Worm (Caenorhabditis elegans) whole organism, L2 larva: ENCODE data around the gene cdc-42.
A peak's percentile ranks its signal among the peaks of the same experiment; 100 is the strongest.

Source experiments
- F13H6.1 ChIP-seq: sonication (generic microtip); optimal IDR thresholded peaks from 2 replicates; lab custom pipeline; 2016; ENCODE audit warnings: missing genetic modification characterization, missing compliant biosample characterization
- R02D3.7 ChIP-seq: fragments of 150-350 bp; optimal IDR thresholded peaks from 2 replicates; lab custom pipeline; 2014; ENCODE audit warnings: missing biosample characterization, missing genetic modification characterization
- aly-2 ChIP-seq: fragments of 150-350 bp; optimal IDR thresholded peaks from 2 replicates; lab custom pipeline; 2014; ENCODE audit warnings: missing biosample characterization, missing genetic modification characterization
- blmp-1 ChIP-seq: sonication (generic microtip); optimal IDR thresholded peaks from 2 replicates; lab custom pipeline; 2017; ENCODE audit warnings: missing genetic modification characterization, mild to moderate bottlenecking, missing compliant biosample characterization, antibody characterized with exemption, moderate library complexity; ENCODE audit not compliant: insufficient read depth
- ceh-16 ChIP-seq: fragments of 150-350 bp; optimal IDR thresholded peaks from 2 replicates; lab custom pipeline; 2014; ENCODE audit warnings: missing biosample characterization, missing genetic modification characterization
- ceh-82 ChIP-seq: fragments of 150-350 bp; optimal IDR thresholded peaks from 2 replicates; lab custom pipeline; 2014; ENCODE audit warnings: missing biosample characterization, missing genetic modification characterization
- crh-2 ChIP-seq: sonication (generic microtip); optimal IDR thresholded peaks from 2 replicates; lab custom pipeline; 2017; ENCODE audit warnings: missing biosample characterization, missing genetic modification characterization
- dmd-4 ChIP-seq: sonication (generic microtip); optimal IDR thresholded peaks from 2 replicates; lab custom pipeline; 2017; ENCODE audit warnings: missing biosample characterization, missing genetic modification characterization
- elt-1 ChIP-seq: fragments of 150-350 bp; optimal IDR thresholded peaks from 2 replicates; lab custom pipeline; 2014; ENCODE audit warnings: missing biosample characterization, missing genetic modification characterization
- lin-11 ChIP-seq: fragments of 150-350 bp; sonication (generic microtip); optimal IDR thresholded peaks from 2 replicates; lab custom pipeline; 2014; ENCODE audit warnings: missing biosample characterization, missing genetic modification characterization, inconsistent platforms, mixed read lengths
- lin-13 ChIP-seq: fragments of 150-350 bp; optimal IDR thresholded peaks from 2 replicates; lab custom pipeline; 2014; ENCODE audit warnings: missing biosample characterization, missing genetic modification reagents, missing genetic modification characterization
- lin-39 ChIP-seq: fragments of 150-350 bp; optimal IDR thresholded peaks from 2 replicates; lab custom pipeline; 2014; ENCODE audit warnings: missing biosample characterization, missing genetic modification reagents, missing genetic modification characterization
- mab-5 ChIP-seq: fragments of 150-350 bp; optimal IDR thresholded peaks from 2 replicates; lab custom pipeline; 2014; ENCODE audit warnings: missing biosample characterization, missing genetic modification characterization
- mbf-1 ChIP-seq: sonication (generic microtip); optimal IDR thresholded peaks from 2 replicates; lab custom pipeline; 2017; ENCODE audit warnings: missing biosample characterization, missing genetic modification characterization
- mdl-1 ChIP-seq, 2 experiments: fragments of 150-350 bp in 1 of 2; sonication (generic microtip) in 1 of 2; optimal IDR thresholded peaks; 2 replicates each; lab custom pipeline; 2017; ENCODE audit warnings: missing biosample characterization in 2 of 2, missing genetic modification characterization in 2 of 2
- nhr-10 ChIP-seq: sonication (generic microtip); optimal IDR thresholded peaks from 2 replicates; lab custom pipeline; 2017; ENCODE audit warnings: missing biosample characterization, missing genetic modification characterization
- nhr-11 ChIP-seq: fragments of 150-350 bp; optimal IDR thresholded peaks from 2 replicates; lab custom pipeline; 2014; ENCODE audit warnings: missing biosample characterization, missing genetic modification characterization
- nhr-12 ChIP-seq: fragments of 150-350 bp; optimal IDR thresholded peaks from 2 replicates; lab custom pipeline; 2014; ENCODE audit warnings: missing biosample characterization, missing genetic modification characterization
- nhr-129 ChIP-seq: fragments of 150-350 bp; optimal IDR thresholded peaks from 2 replicates; lab custom pipeline; 2014; ENCODE audit warnings: missing biosample characterization, missing genetic modification characterization
- nhr-21 ChIP-seq: fragments of 150-350 bp; optimal IDR thresholded peaks from 2 replicates; lab custom pipeline; 2014; ENCODE audit warnings: missing biosample characterization, missing genetic modification characterization
- nhr-23 ChIP-seq: fragments of 150-350 bp; optimal IDR thresholded peaks from 2 replicates; lab custom pipeline; 2014; ENCODE audit warnings: missing biosample characterization, missing genetic modification reagents, missing genetic modification characterization
- nhr-25 ChIP-seq: fragments of 150-350 bp; sonication (generic microtip); optimal IDR thresholded peaks from 3 replicates; lab custom pipeline; 2014; ENCODE audit warnings: missing biosample characterization, missing genetic modification characterization
- nhr-77 ChIP-seq: fragments of 150-350 bp; optimal IDR thresholded peaks from 2 replicates; lab custom pipeline; 2014; ENCODE audit warnings: missing biosample characterization, missing genetic modification characterization
- peb-1 ChIP-seq: fragments of 150-350 bp; optimal IDR thresholded peaks from 2 replicates; lab custom pipeline; 2014; ENCODE audit warnings: missing biosample characterization, missing genetic modification characterization
- sma-3 ChIP-seq: sonication (generic microtip); optimal IDR thresholded peaks from 2 replicates; lab custom pipeline; 2016; ENCODE audit warnings: missing genetic modification reagents, missing genetic modification characterization, missing compliant biosample characterization
- snpc-4 ChIP-seq: fragments of 150-350 bp; optimal IDR thresholded peaks from 2 replicates; lab custom pipeline; 2014; ENCODE audit warnings: missing biosample characterization, missing genetic modification characterization
- unc-55 ChIP-seq: fragments of 150-350 bp; sonication (generic microtip); optimal IDR thresholded peaks from 3 replicates; lab custom pipeline; 2014; ENCODE audit warnings: missing biosample characterization, missing genetic modification reagents, missing genetic modification characterization
- unc-62 ChIP-seq: fragments of 150-350 bp; optimal IDR thresholded peaks from 2 replicates; lab custom pipeline; 2014; ENCODE audit warnings: missing biosample characterization, missing genetic modification reagents, missing genetic modification characterization
- zag-1 ChIP-seq: fragments of 150-350 bp; optimal IDR thresholded peaks from 2 replicates; lab custom pipeline; 2014; ENCODE audit warnings: missing biosample characterization, missing genetic modification characterization
- ztf-1 ChIP-seq: fragments of 200-800 bp; sonication (Bioruptor generic); conservative IDR thresholded peaks from 2 replicates; pipeline ENCODE4 v1.3.6; 2022; ENCODE audit warnings: missing genetic modification characterization, missing compliant biosample characterization
- ztf-11 ChIP-seq: sonication (generic microtip); optimal IDR thresholded peaks from 2 replicates; lab custom pipeline; 2017; ENCODE audit warnings: missing biosample characterization, missing genetic modification characterization
- ztf-4 ChIP-seq: fragments of 150-350 bp; optimal IDR thresholded peaks from 2 replicates; lab custom pipeline; 2014; ENCODE audit warnings: missing biosample characterization, missing genetic modification characterization

cdc-42 gene

DNA sequence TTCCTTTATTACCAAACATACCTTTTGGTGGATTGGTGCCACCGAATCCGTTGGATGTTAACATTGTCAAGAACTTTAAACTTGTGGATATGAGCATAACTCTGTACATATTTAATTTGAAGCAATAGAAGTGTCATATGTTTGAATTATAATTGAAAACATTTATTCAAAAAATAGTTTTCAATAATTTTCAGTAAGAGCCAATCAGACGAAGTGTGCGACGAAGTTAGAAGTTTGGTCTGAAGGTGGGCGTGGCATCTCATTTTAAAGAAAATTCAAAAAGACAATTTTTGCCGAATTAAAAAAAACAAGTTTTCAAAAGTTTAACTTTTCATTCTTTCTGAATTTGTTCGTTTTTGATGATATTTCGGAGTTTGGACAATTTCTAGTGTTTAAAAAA, 21.4 kb upstream of the cdc-42 start, which contains the start of gene syd-1:
syd-1 (minus strand) TSS at position 101 of the 400 bp plus-strand sequence.
- TF ChIP-seq R02D3.7 (tag; lab: Kevin White, UChicago) (no peak), unc-62 (GFP tag; lab: Kevin White, UChicago) (no peak), ztf-11 (no peak)

DNA sequence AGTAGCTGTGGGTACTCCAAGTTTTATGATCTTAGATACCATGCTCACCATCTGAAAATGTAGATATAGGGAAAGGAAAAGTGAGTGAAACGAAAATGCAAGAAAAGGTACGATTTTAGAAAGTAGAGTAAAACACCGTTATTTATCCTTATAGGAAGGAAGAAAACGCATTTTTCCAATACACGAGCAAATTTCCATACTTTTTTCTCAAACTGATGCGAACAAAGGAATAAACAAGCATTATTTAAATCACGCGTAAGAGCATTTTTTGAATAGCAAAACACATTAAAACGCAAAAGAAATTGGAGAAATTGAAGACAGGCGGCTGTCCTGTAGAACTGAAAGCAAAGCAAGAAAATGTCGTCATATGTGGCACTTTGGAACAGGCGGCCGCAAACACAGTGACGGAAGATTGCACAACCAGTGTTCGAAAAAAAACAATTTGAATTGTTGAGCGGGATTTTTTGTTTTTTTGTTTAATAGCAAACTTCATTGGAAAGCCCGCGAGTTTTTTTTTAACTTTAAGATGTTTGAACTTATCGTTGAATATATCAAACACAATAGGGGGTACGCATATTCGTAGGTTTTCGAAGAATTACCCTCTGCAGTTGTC, 17.4 kb upstream of the cdc-42 start, which contains the start of gene pgam-5:
pgam-5 (minus strand) TSS at position 51 of the 613 bp plus-strand sequence.
- TF ChIP-seq peb-1 (tag; lab: Kevin White, UChicago) (no peak), ztf-1 (no peak), mdl-1 (tag; optimal IDR thresholded peaks at IDR 0.05; lab: Kevin White, UChicago) (no peak), crh-2 (tag; lab: Kevin White, UChicago) (no peak), nhr-129 (tag; lab: Kevin White, UChicago) (peak; percentile 4)

DNA sequence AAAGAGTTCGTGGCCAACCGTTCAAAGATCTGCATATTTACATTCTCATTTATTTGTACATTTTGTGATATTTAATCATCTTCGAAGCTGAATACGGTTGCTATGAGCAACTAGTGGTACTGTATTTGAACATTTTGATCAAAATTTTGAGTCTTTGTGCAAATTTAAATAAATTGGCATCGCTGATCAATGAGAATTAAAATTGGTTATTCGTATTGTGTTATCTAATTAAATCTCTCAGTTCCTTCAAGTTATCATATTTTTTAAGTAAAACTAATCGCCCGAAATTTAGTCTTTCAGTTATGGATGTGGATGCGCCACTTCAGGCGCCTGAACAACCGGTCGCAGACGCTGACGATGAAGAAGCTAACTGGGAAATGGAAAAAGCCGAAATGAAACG, 16.9 kb upstream of the cdc-42 start, which contains the start of gene npp-21:
npp-21 (plus strand) TSS at position 301 of the 400 bp plus-strand sequence.
- no peak for TF ChIP-seq nhr-12 (tag; lab: Kevin White, UChicago)

DNA sequence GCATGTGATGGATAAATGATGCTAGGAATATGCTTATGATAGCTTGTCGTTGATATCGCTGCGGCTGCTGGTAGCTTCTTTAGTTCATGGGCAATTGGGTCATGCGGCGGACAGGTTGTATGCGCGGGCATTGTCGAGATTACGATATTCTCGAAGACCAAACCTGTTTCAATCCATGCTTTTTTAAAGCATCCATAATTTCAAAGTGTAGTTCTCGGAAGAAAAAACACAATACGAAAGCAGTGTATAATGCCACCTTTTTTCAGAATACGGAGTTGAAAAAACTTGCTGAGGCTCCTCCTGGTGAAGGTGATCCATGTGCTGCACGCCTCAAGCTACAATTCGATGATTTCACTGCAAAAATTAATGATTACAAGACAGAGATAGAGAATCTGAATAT, 10.9 kb upstream of the cdc-42 start, which contains the start of gene osm-8:
osm-8 (minus strand) TSS at position 101 of the 400 bp plus-strand sequence.
- TF ChIP-seq lin-11 (tag; lab: Kevin White, UChicago) (no peak), nhr-77 (no peak), elt-1 (tag; lab: Kevin White, UChicago) (no peak), dmd-4 (tag; lab: Kevin White, UChicago) (no peak), nhr-21 (no peak), lin-39 (tag; lab: Kevin White, UChicago) (no peak), nhr-23 (tag; lab: Kevin White, UChicago) (no peak), snpc-4 (tag; lab: Kevin White, UChicago) (no peak), aly-2 (tag; lab: Kevin White, UChicago) (no peak), nhr-11 (no peak), ceh-82 (tag; lab: Kevin White, UChicago) (no peak), sma-3 (GFP tag; lab: Kevin White, UChicago) (no peak), nhr-12 (tag; lab: Kevin White, UChicago) (no peak), peb-1 (tag; lab: Kevin White, UChicago) (no peak), blmp-1 (no peak), zag-1 (tag; lab: Kevin White, UChicago) (no peak), R02D3.7 (tag; lab: Kevin White, UChicago) (no peak)

DNA sequence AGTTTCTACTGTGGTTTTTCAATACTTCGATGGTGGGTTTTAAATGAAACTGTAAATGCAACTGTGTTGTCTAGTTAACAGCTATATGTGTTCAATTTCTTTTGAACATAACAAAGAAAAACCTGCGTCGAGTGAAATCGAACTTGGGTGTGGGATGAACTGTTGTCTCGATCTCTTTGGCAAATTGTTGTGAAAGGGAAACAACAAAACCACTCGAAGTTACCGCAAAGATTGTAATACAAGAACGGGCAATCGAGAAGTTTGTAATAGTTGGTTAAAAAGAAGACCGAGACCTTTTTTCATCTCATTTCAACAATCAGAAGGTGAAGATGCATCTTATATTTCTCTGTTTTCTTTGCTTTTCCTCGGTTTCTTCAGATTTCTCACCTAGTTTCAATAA, 8.3 kb upstream of the cdc-42 start, which contains the start of gene lips-17:
lips-17 (plus strand) TSS at position 301 of the 400 bp plus-strand sequence.
- TF ChIP-seq ztf-4 = no peak

DNA sequence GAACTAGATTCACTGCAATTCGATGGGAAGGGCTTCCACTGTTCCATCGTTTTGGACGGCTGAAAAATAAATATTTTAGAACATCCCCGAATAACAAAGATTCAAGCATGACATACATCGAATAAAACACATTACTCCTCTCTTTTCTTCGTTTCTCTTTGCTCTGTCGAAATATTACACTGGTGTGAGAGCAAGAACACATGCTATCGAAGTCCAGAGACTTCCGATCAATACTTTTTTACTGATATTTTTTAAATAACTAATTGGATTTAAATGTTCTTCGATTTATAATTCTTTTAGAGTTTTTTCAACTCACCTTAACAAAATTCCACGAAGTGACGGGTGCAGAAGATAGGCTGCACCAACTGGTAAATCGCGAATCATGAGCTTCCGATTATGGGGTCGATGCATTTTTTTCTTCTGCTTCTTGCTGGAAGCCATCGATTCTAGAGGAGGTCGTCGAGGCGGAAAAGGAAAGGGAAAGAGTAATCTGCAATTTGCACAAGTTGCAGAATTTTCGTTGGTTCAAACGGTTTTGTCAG, 2.9 kb upstream of the cdc-42 start, which contains the start of the genes oig-4 and R07G3.7:
oig-4 (plus strand) TSS at position 301 of the 542 bp plus-strand sequence.
R07G3.7 (minus strand) TSS at position 492 of the 542 bp plus-strand sequence.
- TF ChIP-seq ceh-82 (tag; lab: Kevin White, UChicago) (no peak), dmd-4 (tag; lab: Kevin White, UChicago) (no peak), nhr-10 (tag; lab: Kevin White, UChicago) (no peak), unc-62 (GFP tag; lab: Kevin White, UChicago) (no peak), ceh-16 (no peak), nhr-129 (tag; lab: Kevin White, UChicago) (no peak), nhr-25 (tag; lab: Kevin White, UChicago) (no peak), nhr-21 (no peak), blmp-1 (no peak), mbf-1 (tag; lab: Kevin White, UChicago) (no peak)

DNA sequence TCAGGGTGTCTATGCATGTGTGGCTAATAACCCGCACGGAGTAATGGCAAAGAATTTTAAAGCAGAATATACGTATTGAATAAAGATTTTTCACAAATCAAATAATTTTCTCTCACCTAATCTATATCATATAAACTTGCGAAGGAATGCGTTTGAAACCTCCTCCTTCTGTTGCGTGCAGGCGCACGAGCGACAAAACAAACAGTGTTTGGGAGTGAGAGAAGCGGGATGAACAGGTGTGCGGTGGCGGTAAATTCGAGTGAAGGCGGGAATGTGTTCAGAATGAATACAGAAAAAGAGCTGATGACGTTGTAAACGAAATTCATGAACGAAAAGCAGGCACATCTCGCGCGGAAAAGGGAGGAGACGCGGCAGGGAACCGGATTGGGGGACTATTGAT, 1.9 kb upstream of the cdc-42 start:
- no peak for TF ChIP-seq nhr-77
- TF ChIP-seq mab-5 = no peak
- no peak for TF ChIP-seq unc-55 (GFP tag; lab: Kevin White, UChicago)
- TF ChIP-seq F13H6.1 (tag; lab: Kevin White, UChicago) = no peak
- no peak for TF ChIP-seq dmd-4 (tag; lab: Kevin White, UChicago)
- TF ChIP-seq lin-13 (GFP tag; lab: Kevin White, UChicago) = no peak
- TF ChIP-seq unc-62 (GFP tag; lab: Kevin White, UChicago) = no peak
- TF ChIP-seq peb-1 (tag; lab: Kevin White, UChicago) = no peak
